Fruit fly (Drosophila melanogaster) whole organism, embryonic: ENCODE results near the gene CG7766.

Experiments used
- Antp ChIP-seq: fragments of 200-800 bp; sonication (Bioruptor generic); optimal IDR thresholded peaks from 3 replicates; lab custom pipeline; 2016; ENCODE audit warnings: missing biosample characterization, missing genetic modification characterization
- BEAF-32 ChIP-seq: fragments of 200-800 bp; sonication (Bioruptor generic); optimal IDR thresholded peaks from 3 replicates; lab custom pipeline; 2017; ENCODE audit warnings: missing biosample characterization, missing genetic modification characterization, mild to moderate bottlenecking, moderate library complexity, missing genetic modification reagents
- CG10321 ChIP-seq: fragments of 200-800 bp; sonication (Bioruptor generic); IDR thresholded peaks from 2 replicates; pipeline ENCODE4 v1.3.6; 2022; ENCODE audit warnings: missing biosample characterization, missing genetic modification characterization
- CG10366 ChIP-seq: fragments of 200-800 bp; sonication (Bioruptor generic); IDR thresholded peaks from 2 replicates; pipeline ENCODE4 v1.3.6; 2022; ENCODE audit warnings: missing biosample characterization, missing genetic modification characterization
- CG11085 ChIP-seq: fragments of 200-800 bp; sonication (Bioruptor generic); IDR thresholded peaks from 2 replicates; pipeline ENCODE4 v1.3.6; 2022; ENCODE audit warnings: missing biosample characterization, missing genetic modification characterization
- CG12942 ChIP-seq: fragments of 200-800 bp; sonication (Bioruptor generic); optimal IDR thresholded peaks from 3 replicates; lab custom pipeline; 2016; ENCODE audit warnings: missing biosample characterization, missing genetic modification characterization
- CG13775 ChIP-seq: fragments of 200-800 bp; sonication (Bioruptor generic); optimal IDR thresholded peaks from 3 replicates; lab custom pipeline; 2017; ENCODE audit warnings: missing biosample characterization, mild to moderate bottlenecking, missing genetic modification characterization
- CG14965 ChIP-seq: fragments of 200-800 bp; sonication (Bioruptor generic); optimal IDR thresholded peaks from 2 replicates; lab custom pipeline; 2016; ENCODE audit warnings: missing biosample characterization, missing genetic modification characterization, borderline replicate concordance
- CG17385 ChIP-seq: fragments of 200-800 bp; sonication (Bioruptor generic); optimal IDR thresholded peaks from 3 replicates; lab custom pipeline; 2018; ENCODE audit warnings: missing biosample characterization, mild to moderate bottlenecking, missing genetic modification characterization
- CG17829 ChIP-seq: fragments of 200-800 bp; optimal IDR thresholded peaks from 2 replicates; lab custom pipeline; 2019; ENCODE audit warnings: missing biosample characterization, mild to moderate bottlenecking, missing genetic modification characterization, moderate library complexity
- CG2116 ChIP-seq: fragments of 200-800 bp; sonication (Bioruptor generic); optimal IDR thresholded peaks from 3 replicates; lab custom pipeline; 2018; ENCODE audit warnings: missing biosample characterization, mild to moderate bottlenecking, missing genetic modification characterization
- CG31441 ChIP-seq: fragments of 200-800 bp; sonication (Bioruptor generic); IDR thresholded peaks from 2 replicates; pipeline ENCODE4 v1.3.6; 2022; ENCODE audit warnings: missing biosample characterization, missing genetic modification characterization
- CG34422 ChIP-seq: fragments of 200-800 bp; sonication (Bioruptor generic); IDR thresholded peaks from 3 replicates; pipeline ENCODE4 v1.3.6; 2022; ENCODE audit warnings: missing biosample characterization, missing genetic modification characterization
- CG6175 ChIP-seq: fragments of 200-800 bp; sonication (Bioruptor generic); IDR thresholded peaks from 3 replicates; pipeline ENCODE4 v1.3.6; 2022; ENCODE audit warnings: missing biosample characterization, missing genetic modification characterization
- CG6654 ChIP-seq: fragments of 200-800 bp; sonication (Bioruptor generic); optimal IDR thresholded peaks from 2 replicates; lab custom pipeline; 2017; ENCODE audit warnings: missing biosample characterization, mild to moderate bottlenecking, missing genetic modification characterization
- CG7271 ChIP-seq: fragments of 200-800 bp; sonication (Bioruptor generic); optimal IDR thresholded peaks from 2 replicates; lab custom pipeline; 2018; ENCODE audit warnings: missing biosample characterization, mild to moderate bottlenecking, missing genetic modification characterization, moderate library complexity
- CG7839 ChIP-seq: fragments of 200-800 bp; sonication (Bioruptor generic); optimal IDR thresholded peaks from 3 replicates; lab custom pipeline; 2018; ENCODE audit warnings: missing biosample characterization, mild to moderate bottlenecking, missing genetic modification characterization, moderate library complexity
- CG8089 ChIP-seq: fragments of 200-800 bp; sonication (Bioruptor generic); optimal IDR thresholded peaks from 3 replicates; lab custom pipeline; 2016; ENCODE audit warnings: missing biosample characterization, missing genetic modification characterization
- CG8281 ChIP-seq: fragments of 200-800 bp; sonication (Bioruptor generic); optimal IDR thresholded peaks from 2 replicates; lab custom pipeline; 2018; ENCODE audit warnings: missing biosample characterization, mild to moderate bottlenecking, missing genetic modification characterization, moderate library complexity
- CG8478 ChIP-seq: fragments of >200 bp; optimal IDR thresholded peaks from 2 replicates; lab custom pipeline; 2018
- CG9797 ChIP-seq: fragments of 200-800 bp; sonication (Bioruptor generic); optimal IDR thresholded peaks from 3 replicates; lab custom pipeline; 2018; ENCODE audit warnings: missing biosample characterization, mild to moderate bottlenecking, missing genetic modification characterization
- D19B ChIP-seq: fragments of 200-800 bp; sonication (Bioruptor generic); optimal IDR thresholded peaks from 2 replicates; lab custom pipeline; 2017; ENCODE audit warnings: missing biosample characterization, mild to moderate bottlenecking, missing genetic modification characterization
- Dfd ChIP-seq, 2 experiments: fragments of >200 bp; optimal IDR thresholded peaks; 2 replicates each; lab custom pipeline; 2017; ENCODE audit warnings: missing biosample characterization in 2 of 2, missing genetic modification characterization in 2 of 2
- Doc3 ChIP-seq: fragments of 200-800 bp; sonication (Bioruptor generic); IDR thresholded peaks from 3 replicates; pipeline ENCODE4 v1.3.6; 2022; ENCODE audit warnings: missing biosample characterization, missing genetic modification characterization; ENCODE audit not compliant: partially characterized antibody
- E2f1 ChIP-seq: fragments of 200-800 bp; sonication (Bioruptor generic); IDR thresholded peaks from 2 replicates; pipeline ENCODE4 v1.3.6; 2022; ENCODE audit warnings: missing biosample characterization, missing genetic modification characterization
- Gsc ChIP-seq: fragments of 200-800 bp; sonication (Bioruptor generic); IDR thresholded peaks from 2 replicates; pipeline ENCODE4 v1.3.6; 2022; ENCODE audit warnings: missing biosample characterization, missing genetic modification characterization
- HLH3B ChIP-seq: fragments of 200-800 bp; sonication (Bioruptor generic); IDR thresholded peaks from 2 replicates; pipeline ENCODE4 v1.3.6; 2022; ENCODE audit warnings: missing biosample characterization, missing genetic modification characterization
- Kr ChIP-seq: fragments of 200-800 bp; sonication (Bioruptor generic); optimal IDR thresholded peaks from 2 replicates; lab custom pipeline; 2017; ENCODE audit warnings: missing biosample characterization, mild to moderate bottlenecking, missing genetic modification characterization
- Med ChIP-seq: fragments of 200-800 bp; sonication (Bioruptor generic); peaks from one replicate; lab custom pipeline; 2016; ENCODE audit warnings: missing biosample characterization, missing genetic modification characterization, mild to moderate bottlenecking, inconsistent platforms, moderate library complexity
- NC2β ChIP-seq: fragments of 200-800 bp; sonication (Bioruptor generic); optimal IDR thresholded peaks from 2 replicates; lab custom pipeline; 2016; ENCODE audit warnings: missing biosample characterization, missing genetic modification characterization
- NK7.1 ChIP-seq: fragments of 200-800 bp; sonication (Bioruptor generic); optimal IDR thresholded peaks from 3 replicates; lab custom pipeline; 2016; ENCODE audit warnings: missing biosample characterization, missing genetic modification characterization
- Neu2 ChIP-seq: fragments of 200-800 bp; sonication (Bioruptor generic); optimal IDR thresholded peaks from 3 replicates; lab custom pipeline; 2016; ENCODE audit warnings: missing biosample characterization, missing genetic modification characterization, borderline replicate concordance
- Opbp ChIP-seq: fragments of 200-800 bp; sonication (Bioruptor generic); IDR thresholded peaks from 3 replicates; pipeline ENCODE4 v1.3.6; 2022; ENCODE audit warnings: missing biosample characterization, missing genetic modification characterization; ENCODE audit not compliant: partially characterized antibody
- TFAM ChIP-seq: fragments of 200-800 bp; sonication (Bioruptor generic); optimal IDR thresholded peaks from 2 replicates; lab custom pipeline; 2017; ENCODE audit warnings: missing biosample characterization, missing genetic modification characterization, inconsistent platforms
- ap ChIP-seq: fragments of 200-800 bp; sonication (Bioruptor generic); IDR thresholded peaks from 2 replicates; pipeline ENCODE4 v1.3.6; 2022; ENCODE audit warnings: missing biosample characterization, missing genetic modification characterization
- az2 ChIP-seq: fragments of 200-800 bp; sonication (Bioruptor generic); optimal IDR thresholded peaks from 3 replicates; lab custom pipeline; 2016; ENCODE audit warnings: missing biosample characterization, missing genetic modification characterization
- cg ChIP-seq: fragments of 200-800 bp; sonication (Bioruptor generic); optimal IDR thresholded peaks from 3 replicates; lab custom pipeline; 2019; ENCODE audit warnings: missing biosample characterization, mild to moderate bottlenecking, missing genetic modification characterization, moderate library complexity
- chm ChIP-seq: fragments of 200-800 bp; sonication (Bioruptor generic); IDR thresholded peaks from 2 replicates; pipeline ENCODE4 v1.3.6; 2022; ENCODE audit warnings: missing biosample characterization, missing genetic modification characterization
- dm ChIP-seq: fragments of 200-800 bp; sonication (Bioruptor generic); optimal IDR thresholded peaks from 3 replicates; lab custom pipeline; 2016; ENCODE audit warnings: missing biosample characterization, missing genetic modification characterization
- dmrt99B ChIP-seq: fragments of 200-800 bp; sonication (Bioruptor generic); optimal IDR thresholded peaks from 2 replicates; lab custom pipeline; 2018; ENCODE audit warnings: missing biosample characterization, mild to moderate bottlenecking, missing genetic modification characterization, moderate library complexity
- gcm ChIP-seq: fragments of 200-800 bp; sonication (Bioruptor generic); optimal IDR thresholded peaks from 2 replicates; lab custom pipeline; 2019; ENCODE audit warnings: missing biosample characterization, mild to moderate bottlenecking, missing genetic modification characterization, moderate library complexity
- gfzf ChIP-seq: fragments of 200-800 bp; sonication (Bioruptor generic); optimal IDR thresholded peaks from 2 replicates; lab custom pipeline; 2016; ENCODE audit warnings: missing biosample characterization, mild to moderate bottlenecking, missing genetic modification characterization, moderate library complexity
- gro ChIP-seq: fragments of 200-800 bp; sonication (Bioruptor generic); optimal IDR thresholded peaks from 2 replicates; lab custom pipeline; 2016; ENCODE audit warnings: missing biosample characterization, missing genetic modification characterization
- insv ChIP-seq, 2 experiments: fragments of 200-800 bp; sonication (Bioruptor generic); optimal IDR thresholded peaks; 3 replicates each; lab custom pipeline; 2016 to 2018; ENCODE audit warnings: missing biosample characterization in 2 of 2, missing genetic modification characterization in 2 of 2
- pan ChIP-seq, 4 experiments: fragments of >200 bp in 3 of 4; fragments of 200-800 bp in 1 of 4; sonication (Bioruptor generic) in 1 of 4; optimal IDR thresholded peaks in 3 of 4; IDR thresholded peaks in 1 of 4; 2 replicates each; pipeline versions ENCODE4 v1.3.6 to Lab custom; 2017 to 2022; ENCODE audit warnings: missing biosample characterization in 2 of 4, missing genetic modification characterization in 2 of 4, mixed read lengths in 1 of 4
- pfk ChIP-seq: fragments of 200-800 bp; sonication (Bioruptor generic); optimal IDR thresholded peaks from 2 replicates; lab custom pipeline; 2018; ENCODE audit warnings: missing biosample characterization, mild to moderate bottlenecking, missing genetic modification characterization, moderate library complexity
- pho ChIP-seq: fragments of 200-800 bp; sonication (Bioruptor generic); optimal IDR thresholded peaks from 2 replicates; lab custom pipeline; 2016; ENCODE audit warnings: missing biosample characterization, missing genetic modification characterization
- ro ChIP-seq: fragments of 200-800 bp; sonication (Bioruptor generic); IDR thresholded peaks from 2 replicates; pipeline ENCODE4 v1.3.6; 2022; ENCODE audit warnings: missing biosample characterization, missing genetic modification characterization
- vfl ChIP-seq: fragments of 200-800 bp; sonication (Bioruptor generic); optimal IDR thresholded peaks from 2 replicates; lab custom pipeline; 2016; ENCODE audit warnings: missing biosample characterization, missing genetic modification characterization
- vvl ChIP-seq: fragments of 200-800 bp; sonication (Bioruptor generic); IDR thresholded peaks from 2 replicates; pipeline ENCODE4 v1.3.6; 2022; ENCODE audit warnings: missing biosample characterization, missing genetic modification characterization
- wek ChIP-seq: fragments of 200-800 bp; sonication (Bioruptor generic); optimal IDR thresholded peaks from 3 replicates; lab custom pipeline; 2018; ENCODE audit warnings: missing biosample characterization, mild to moderate bottlenecking, missing genetic modification characterization, moderate library complexity

The CG7766 gene

DNA sequence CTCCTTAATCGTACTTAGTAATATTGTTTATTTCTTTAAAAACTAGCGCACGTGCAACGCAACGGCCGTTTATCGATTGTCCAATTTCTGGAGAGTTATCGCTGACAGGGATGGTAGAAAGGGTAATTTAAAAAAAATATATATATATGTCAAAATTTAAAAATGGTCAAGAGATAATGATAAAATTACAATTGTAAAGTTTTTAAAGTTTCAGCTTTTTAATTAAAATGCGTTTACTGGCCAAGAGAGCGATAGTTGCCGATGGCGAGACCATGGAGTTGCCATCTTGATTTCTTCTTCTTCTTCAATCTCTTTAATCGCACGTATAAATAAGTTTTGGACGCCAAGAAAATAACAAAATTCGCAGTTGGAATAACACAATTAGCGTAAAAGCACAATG lies 22.6 kb downstream of the CG7766 start, which contains the start of the genes CG7246 and HP1b (continued):
- TF ChIP-seq CG13775 (GFP tag; lab: Kevin White, UChicago) (peak; percentile 68), CG7271 (tag; lab: Kevin White, UChicago) (peak; percentile 22), dm (GFP tag; lab: Kevin White, UChicago) (peak; percentile 27), pfk (GFP tag; lab: Kevin White, UChicago) (no peak), CG8089 (GFP tag; lab: Kevin White, UChicago) (no peak), gcm (GFP tag; lab: Kevin White, UChicago) (peak; percentile 64), Doc3 (GFP tag; lab: Robert Waterston, UW) (peak; percentile 75; the same call in 2 of the 3 replicates), CG34422 (peak; percentile 80), HLH3B (peak; percentile 68), Kr (GFP tag; lab: Kevin White, UChicago) (no peak), vfl (peak; percentile 44), Gsc (no peak), ap (GFP tag; lab: Robert Waterston, UW) (peak; percentile 58; the same call in 1 of the 2 replicates), pho (GFP tag; lab: Kevin White, UChicago) (peak; percentile 46), CG12942 (GFP tag; lab: Kevin White, UChicago) (peak; percentile 56), insv (GFP tag; optimal IDR thresholded peaks at IDR 0.05; lab: Kevin White, UChicago) (peak in 1 of 2 experiments; percentile 12), CG17829 (tag; lab: Kevin White, UChicago) (peak; percentile 81), pan (optimal IDR thresholded peaks at IDR 0.05; lab: Kevin White, UChicago) (no peak), pan (GFP tag; optimal IDR thresholded peaks at IDR 0.05 in 1 of 2, IDR thresholded peaks at IDR 0.05 in 1 of 2) (peak in 1 of 2 experiments; percentile 80), dmrt99B (tag; lab: Kevin White, UChicago) (peak; percentile 48), CG8478 (lab: Kevin White, UChicago) (no peak), wek (GFP tag; lab: Kevin White, UChicago) (no peak), chm (GFP tag; lab: Robert Waterston, UW) (no peak), ro (GFP tag; lab: Robert Waterston, UW) (no peak), Med (peak; percentile 90), CG17385 (GFP tag; lab: Kevin White, UChicago) (peak; percentile 95), CG10321 (GFP tag; lab: Robert Waterston, UW) (no peak), cg (no peak), D19B (GFP tag; lab: Kevin White, UChicago) (peak; percentile 26), gfzf (no peak), Opbp (GFP tag; lab: Robert Waterston, UW) (peak; percentile 54; the same call in 2 of the 3 replicates), CG8281 (tag; lab: Kevin White, UChicago) (peak; percentile 14), Antp (peak; percentile 51), CG6654 (GFP tag; lab: Kevin White, UChicago) (no peak), CG9797 (GFP tag; lab: Kevin White, UChicago) (no peak), NK7.1 (GFP tag; lab: Kevin White, UChicago) (no peak), az2 (peak; percentile 68), NC2β (GFP tag; lab: Kevin White, UChicago) (no peak), vvl (GFP tag; lab: Robert Waterston, UW) (peak; percentile 80), CG2116 (peak; percentile 84), CG7839 (tag; lab: Kevin White, UChicago) (peak; percentile 69), E2f1 (GFP tag; lab: Robert Waterston, UW) (peak; percentile 49; the same call in 1 of the 2 replicates), CG11085 (peak; percentile 69), CG10366 (GFP tag; lab: Robert Waterston, UW) (peak; percentile 68), BEAF-32 (GFP tag; lab: Kevin White, UChicago) (peak; percentile 73), TFAM (GFP tag; lab: Kevin White, UChicago) (no peak), CG6175 (GFP tag; lab: Robert Waterston, UW) (0 out of 3 replicates have a peak, but pooled peaks have one; percentile 16), Neu2 (no peak), Dfd (GFP tag; optimal IDR thresholded peaks at IDR 0.05; lab: Kevin White, UChicago) (no peak), CG31441 (GFP tag; lab: Robert Waterston, UW) (peak; percentile 69), gro (GFP tag; lab: Kevin White, UChicago) (peak; percentile 17), CG14965 (GFP tag; lab: Kevin White, UChicago) (no peak)
